Worm (Caenorhabditis elegans): ENCODE results near the gene col-173.
A peak's percentile ranks its signal among the peaks of the same experiment; 100 is the strongest.

The col-173 gene

ce11 chrX:6877436-6877835 lies at the start of gene col-173:
Gene col-173 (minus strand): TSS chrX:6877536.
- TF ChIP-seq C06A6.2 (GFP tag; conservative IDR thresholded peaks at IDR 0.05) (no peak), ZK185.1 (tag; optimal IDR thresholded peaks at IDR 0.05; ENCODE audit: poor library complexity, severe bottlenecking) (no peak), tbp1 (GFP tag; optimal IDR thresholded peaks at IDR 0.05) (no peak), B0336.3 (GFP tag; IDR thresholded peaks at IDR 0.05) (no peak), hlh-26 (GFP tag; conservative IDR thresholded peaks at IDR 0.05) (no peak)

ce11 chrX:6926952-6927351 lies 49.6 kb upstream of the col-173 start:
- TF ChIP-seq nhr-80 (tag; optimal IDR thresholded peaks at IDR 0.05) (peak; percentile 17), Y67H2A.10 (GFP tag; conservative IDR thresholded peaks at IDR 0.05) (no peak), dpl-1 (GFP tag; optimal IDR thresholded peaks at IDR 0.05) (no peak)

DNA sequence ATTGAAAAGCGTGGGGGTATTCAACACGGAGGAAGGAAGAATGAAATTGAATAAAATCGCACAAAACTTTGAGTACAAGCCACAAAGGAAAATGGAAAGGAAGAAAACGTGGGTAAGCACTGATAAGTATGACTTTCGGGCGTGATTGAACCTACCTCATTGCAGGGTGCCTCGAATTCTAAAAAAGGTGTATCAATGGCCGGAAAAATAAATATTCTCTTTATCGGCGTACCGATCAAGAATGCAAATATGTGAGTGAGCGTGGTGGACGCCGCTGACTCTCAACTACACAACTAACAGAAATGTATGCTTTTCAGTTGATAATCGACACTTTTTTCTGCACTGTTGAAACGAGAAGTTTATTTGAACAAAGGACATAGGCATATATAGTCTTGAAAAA lies 47.1 kb upstream of the col-173 start, which contains the start of gene otpl-3:
otpl-3 (minus strand) TSS at position 304 of the 400 bp plus-strand sequence.
- TF ChIP-seq nhr-80 (tag; optimal IDR thresholded peaks at IDR 0.05) (peak; percentile 79), pbrm-1 (GFP tag; IDR thresholded peaks at IDR 0.05) (no peak), cebp-2 (GFP tag; IDR thresholded peaks at IDR 0.05) (no peak), lin-26 (GFP tag; IDR thresholded peaks at IDR 0.05) (no peak), pha-4 (tag; optimal IDR thresholded peaks at IDR 0.05) (no peak)

ce11 chrX:6920132-6920531 lies 42.8 kb upstream of the col-173 start:
- TF ChIP-seq ztf-26 (tag; optimal IDR thresholded peaks at IDR 0.05) = no peak
- no peak for TF ChIP-seq ekl-4 (GFP tag; IDR thresholded peaks at IDR 0.05)
- no peak for TF ChIP-seq nhr-120 (GFP tag; IDR thresholded peaks at IDR 0.05)
- no peak for TF ChIP-seq Y67H2A.10 (GFP tag; conservative IDR thresholded peaks at IDR 0.05)
- TF ChIP-seq unc-130 (GFP tag; optimal IDR thresholded peaks at IDR 0.05) = no peak
- no peak for TF ChIP-seq rpc-1 (optimal IDR thresholded peaks at IDR 0.05)
- no peak for TF ChIP-seq rpc-1 (tag; optimal IDR thresholded peaks at IDR 0.05)
- no peak for TF ChIP-seq ama-1 (optimal IDR thresholded peaks at IDR 0.05)
- TF ChIP-seq ama-1 (GFP tag; optimal IDR thresholded peaks at IDR 0.05) = no peak
- TF ChIP-seq C17E4.6 (GFP tag; IDR thresholded peaks at IDR 0.05) = no peak
- TF ChIP-seq nhr-90 (tag; optimal IDR thresholded peaks at IDR 0.05) = no peak
- no peak for TF ChIP-seq ztf-6 (GFP tag; IDR thresholded peaks at IDR 0.05)
- no peak for TF ChIP-seq nfya-2 (GFP tag; IDR thresholded peaks at IDR 0.05)
- TF ChIP-seq F23B12.7 (tag; optimal IDR thresholded peaks at IDR 0.05; ENCODE audit: insufficient read depth) = no peak

DNA sequence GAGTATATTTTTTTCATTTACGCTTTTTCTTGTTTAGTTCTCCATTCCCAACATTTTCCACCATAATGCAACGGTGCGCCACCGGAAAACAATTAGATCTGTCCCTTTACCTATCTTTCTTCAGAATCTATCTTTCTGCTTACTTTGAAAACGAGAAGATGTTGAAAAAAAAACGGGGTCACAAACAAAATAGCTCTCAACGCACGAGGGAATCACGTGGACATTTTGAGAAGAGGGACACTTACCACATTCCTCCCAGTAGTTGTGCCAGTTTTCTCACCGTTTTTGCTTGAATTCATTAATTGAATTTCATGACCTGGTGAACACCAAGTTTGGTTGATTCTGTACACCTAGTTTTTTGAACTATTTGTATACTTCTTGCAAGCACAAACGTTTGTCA lies 38.8 kb upstream of the col-173 start:
- no peak for TF ChIP-seq pha-4 (tag; optimal IDR thresholded peaks at IDR 0.05)
- no peak for TF ChIP-seq mcd-1 (GFP tag; IDR thresholded peaks at IDR 0.05)
- no peak for TF ChIP-seq B0035.1 (tag; optimal IDR thresholded peaks at IDR 0.05)
- TF ChIP-seq aptf-2 (GFP tag; conservative IDR thresholded peaks at IDR 0.05) = no peak
- no peak for TF ChIP-seq zim-3 (tag; optimal IDR thresholded peaks at IDR 0.05)
- TF ChIP-seq attf-3 (GFP tag; conservative IDR thresholded peaks at IDR 0.05) = no peak
- TF ChIP-seq efl-1 (GFP tag; optimal IDR thresholded peaks at IDR 0.05) = no peak
- TF ChIP-seq madf-8 (GFP tag; conservative IDR thresholded peaks at IDR 0.05) = no peak
- no peak for TF ChIP-seq hrde-1 (tag; optimal IDR thresholded peaks at IDR 0.05; ENCODE audit: borderline replicate concordance)
- no peak for TF ChIP-seq F49E8.2 (tag; optimal IDR thresholded peaks at IDR 0.05; ENCODE audit: insufficient read depth)
- TF ChIP-seq unc-62 (GFP tag; optimal IDR thresholded peaks at IDR 0.05) = no peak
- no peak for TF ChIP-seq pbrm-1 (GFP tag; IDR thresholded peaks at IDR 0.05)
- TF ChIP-seq xnd-1 (tag; optimal IDR thresholded peaks at IDR 0.05) = no peak
- TF ChIP-seq F10E7.11 (tag; optimal IDR thresholded peaks at IDR 0.05) = no peak
- TF ChIP-seq cebp-1 (GFP tag; IDR thresholded peaks at IDR 0.05) = no peak
- TF ChIP-seq cebp-1 (tag; optimal IDR thresholded peaks at IDR 0.05) = no peak
- TF ChIP-seq ceh-40 (GFP tag; IDR thresholded peaks at IDR 0.05) = no peak
- no peak for TF ChIP-seq mes-4 (tag; optimal IDR thresholded peaks at IDR 0.05)
